Fruit fly (Drosophila melanogaster) whole organism, wandering third instar larva: ENCODE results near the gene CG1647.
A peak's percentile ranks its signal among the peaks of the same experiment; 100 is the strongest.

Experiments
- Abd-B ChIP-seq: fragments of >200 bp; optimal IDR thresholded peaks from 2 replicates; lab custom pipeline; 2017; ENCODE audit warnings: missing biosample characterization, missing genetic modification characterization
- Dfd ChIP-seq: fragments of >200 bp; optimal IDR thresholded peaks from 2 replicates; lab custom pipeline; 2017; ENCODE audit warnings: missing biosample characterization, missing genetic modification characterization
- Dif ChIP-seq: fragments of 200-275, 200-300 bp; sonication (Bioruptor generic); optimal IDR thresholded peaks from 2 replicates; lab custom pipeline; 2018; ENCODE audit warnings: missing biosample characterization, missing genetic modification characterization; ENCODE audit not compliant: partially characterized antibody
- Jra ChIP-seq: sonication (Bioruptor generic); optimal IDR thresholded peaks from 2 replicates; lab custom pipeline; 2016; ENCODE audit warnings: missing biosample characterization, missing genetic modification characterization
- Myc ChIP-seq: fragments of >200 bp; optimal IDR thresholded peaks from 2 replicates; lab custom pipeline; 2017
- OdsH ChIP-seq: fragments of 200-800 bp; sonication (Bioruptor generic); optimal IDR thresholded peaks from 2 replicates; lab custom pipeline; 2016; ENCODE audit warnings: missing biosample characterization, mild to moderate bottlenecking, missing genetic modification characterization
- Rel ChIP-seq, 2 experiments: fragments of 200-800 bp; sonication (Bioruptor generic) in 1 of 2; optimal IDR thresholded peaks; 2 replicates in 1 of 2; 3 replicates in 1 of 2; lab custom pipeline; 2016 to 2019; ENCODE audit warnings: mild to moderate bottlenecking in 2 of 2, missing biosample characterization in 2 of 2, missing genetic modification characterization in 2 of 2, moderate library complexity in 1 of 2
- brk ChIP-seq: fragments of 200-800 bp; sonication (Bioruptor generic); optimal IDR thresholded peaks from 2 replicates; lab custom pipeline; 2016; ENCODE audit warnings: missing biosample characterization, mild to moderate bottlenecking, missing genetic modification characterization
- dl ChIP-seq, 2 experiments: fragments of 175-275, 200-275 bp in 1 of 2; fragments of 200-275 bp in 1 of 2; sonication (Bioruptor generic); optimal IDR thresholded peaks; lab custom pipeline; 2018; ENCODE audit warnings: mild to moderate bottlenecking in 2 of 2, missing biosample characterization in 2 of 2, missing genetic modification characterization in 2 of 2, moderate library complexity in 2 of 2; ENCODE audit not compliant: partially characterized antibody in 2 of 2, insufficient read depth in 1 of 2
- ey ChIP-seq: fragments of 200-800 bp; sonication (Bioruptor generic); optimal IDR thresholded peaks from 2 replicates; lab custom pipeline; 2016; ENCODE audit warnings: missing biosample characterization, missing genetic modification characterization
- h ChIP-seq: fragments of 200-800 bp; sonication (Bioruptor generic); optimal IDR thresholded peaks from 3 replicates; lab custom pipeline; 2016; ENCODE audit warnings: missing biosample characterization, mild to moderate bottlenecking, missing genetic modification characterization

- no peak for TF ChIP-seq dl (GFP tag; optimal IDR thresholded peaks at IDR 0.05; lab: Kevin White, UChicago; ENCODE audit: insufficient read depth in 1 of 2, partially characterized antibody in 2 of 2)
- TF ChIP-seq Jra: no peak
- TF ChIP-seq ey (GFP tag; lab: Kevin White, UChicago): no peak
- TF ChIP-seq Rel (GFP tag; optimal IDR thresholded peaks at IDR 0.05; lab: Kevin White, UChicago): no peak
- TF ChIP-seq Rel (tag; optimal IDR thresholded peaks at IDR 0.05; lab: Kevin White, UChicago): no peak
- no peak for TF ChIP-seq Abd-B
- no peak for TF ChIP-seq h
- TF ChIP-seq OdsH: peak; percentile 26
- no peak for TF ChIP-seq Dfd
- TF ChIP-seq brk (GFP tag; lab: Kevin White, UChicago): no peak
- no peak for TF ChIP-seq Dif
- no peak for TF ChIP-seq Myc (lab: Kevin White, UChicago)
Measured at dm6 chr3R:28847547-28848316, 27.7 kb downstream of the CG1647 start.
